Fruit fly (Drosophila melanogaster): ENCODE data around the gene CG12237.
A peak's percentile ranks its signal among the peaks of the same experiment; 100 is the strongest.

CG12237 gene

DNA sequence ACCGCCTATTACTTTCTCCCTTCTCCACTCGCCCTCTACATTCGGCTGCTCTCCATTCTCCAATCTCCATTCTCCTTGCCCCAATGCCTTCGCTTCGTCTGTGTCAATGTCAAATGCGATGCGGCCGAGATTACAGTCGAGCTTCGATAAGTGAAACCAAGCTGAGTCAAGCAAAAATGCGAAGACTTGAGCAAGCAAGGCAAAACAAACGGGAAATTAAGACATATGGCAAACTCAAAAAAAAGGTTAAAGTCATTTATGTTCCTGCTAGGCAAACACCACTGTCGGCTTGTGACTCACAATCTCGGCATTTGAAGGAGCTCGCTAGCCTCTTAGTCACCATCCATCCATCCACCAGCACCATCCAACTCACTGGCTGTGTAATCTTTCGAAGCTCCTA, 25.7 kb upstream of the CG12237 start (continued):
- peak; percentile 95 for TF ChIP-seq CG1792 (GFP tag; optimal IDR thresholded peaks at IDR 0.05)
- peak; percentile 94 for TF ChIP-seq CG8388 (GFP tag; optimal IDR thresholded peaks at IDR 0.05)
- TF ChIP-seq Hand (GFP tag; optimal IDR thresholded peaks at IDR 0.05): peak; percentile 88
- TF ChIP-seq Vsx1 (GFP tag; optimal IDR thresholded peaks at IDR 0.05): peak; percentile 91
- TF ChIP-seq fd102C (GFP tag; optimal IDR thresholded peaks at IDR 0.05): peak; percentile 70
- peak; percentile 93 for TF ChIP-seq CG34376 (GFP tag; optimal IDR thresholded peaks at IDR 0.05)
- TF ChIP-seq CG2129 (GFP tag; IDR thresholded peaks at IDR 0.05; ENCODE audit: partially characterized antibody): no peak
- TF ChIP-seq gt (GFP tag; IDR thresholded peaks at IDR 0.05): peak; percentile 86
- TF ChIP-seq CG15514 (GFP tag; optimal IDR thresholded peaks at IDR 0.05): peak; percentile 81
- TF ChIP-seq CG4617 (GFP tag; optimal IDR thresholded peaks at IDR 0.05; ENCODE audit: borderline replicate concordance): peak; percentile 91
- peak; percentile 95 for TF ChIP-seq CG13123 (GFP tag; optimal IDR thresholded peaks at IDR 0.05)
- TF ChIP-seq Atf3 (GFP tag; optimal IDR thresholded peaks at IDR 0.05): peak; percentile 97
- peak; percentile 83 for TF ChIP-seq CG11085 (GFP tag; IDR thresholded peaks at IDR 0.05)
- peak; percentile 98 for TF ChIP-seq CG7839 (tag; optimal IDR thresholded peaks at IDR 0.05)
- TF ChIP-seq CoRest (tag; optimal IDR thresholded peaks at IDR 0.05): peak; percentile 97
- peak; percentile 95 for TF ChIP-seq CG18599 (GFP tag; optimal IDR thresholded peaks at IDR 0.05)
- TF ChIP-seq al (GFP tag; IDR thresholded peaks at IDR 0.05): peak; percentile 84
- peak; percentile 100 for TF ChIP-seq kay (GFP tag; optimal IDR thresholded peaks at IDR 0.05)
- peak; percentile 96 for TF ChIP-seq Drgx (GFP tag; IDR thresholded peaks at IDR 0.05)
- peak; percentile 93 for TF ChIP-seq Fer3 (tag; optimal IDR thresholded peaks at IDR 0.05)
- TF ChIP-seq dmrt99B (tag; optimal IDR thresholded peaks at IDR 0.05): peak; percentile 93
- peak; percentile 78 for TF ChIP-seq emc (GFP tag; optimal IDR thresholded peaks at IDR 0.05)
- peak; percentile 94 for TF ChIP-seq CG10462 (GFP tag; optimal IDR thresholded peaks at IDR 0.05)
- no peak for TF ChIP-seq br (optimal IDR thresholded peaks at IDR 0.05)
- peak; percentile 18 for TF ChIP-seq BEAF-32 (GFP tag; optimal IDR thresholded peaks at IDR 0.05)
- TF ChIP-seq ftz-f1 (GFP tag; optimal IDR thresholded peaks at IDR 0.05): peak; percentile 84
- peak; percentile 88 for TF ChIP-seq CG12744 (GFP tag; optimal IDR thresholded peaks at IDR 0.05)
- peak; percentile 97 for TF ChIP-seq unpg (GFP tag; optimal IDR thresholded peaks at IDR 0.05)
- peak; percentile 98 for TF ChIP-seq vvl (GFP tag; IDR thresholded peaks at IDR 0.05)
- TF ChIP-seq sim (GFP tag; IDR thresholded peaks at IDR 0.05): peak; percentile 73
- peak; percentile 95 for TF ChIP-seq PHDP (tag; optimal IDR thresholded peaks at IDR 0.05)
- TF ChIP-seq CG9727 (GFP tag; optimal IDR thresholded peaks at IDR 0.05): peak; percentile 95
- peak; percentile 89 for TF ChIP-seq CG3163 (GFP tag; optimal IDR thresholded peaks at IDR 0.05)
- peak; percentile 86 for TF ChIP-seq ase (GFP tag; IDR thresholded peaks at IDR 0.05)
- TF ChIP-seq CG4328 (GFP tag; optimal IDR thresholded peaks at IDR 0.05): peak; percentile 84
- TF ChIP-seq Nf-YA (GFP tag; IDR thresholded peaks at IDR 0.05): peak; percentile 85
- peak; percentile 92 for TF ChIP-seq CG17361 (GFP tag; IDR thresholded peaks at IDR 0.05)
- peak; percentile 96 for TF ChIP-seq Oli (tag; optimal IDR thresholded peaks at IDR 0.05)
- TF ChIP-seq so (GFP tag; IDR thresholded peaks at IDR 0.05): peak; percentile 94
- TF ChIP-seq CG12155 (GFP tag; optimal IDR thresholded peaks at IDR 0.05): peak; percentile 95
- TF ChIP-seq ken (GFP tag; IDR thresholded peaks at IDR 0.05): peak; percentile 97
- peak; percentile 98 for TF ChIP-seq CHES-1-like (GFP tag; optimal IDR thresholded peaks at IDR 0.05)
- peak; percentile 93 for TF ChIP-seq CG3065 (GFP tag; optimal IDR thresholded peaks at IDR 0.05)
- TF ChIP-seq lilli (GFP tag; optimal IDR thresholded peaks at IDR 0.05): peak; percentile 99
- peak; percentile 85 for TF ChIP-seq Poxn (GFP tag; IDR thresholded peaks at IDR 0.05)
- TF ChIP-seq stwl (tag; optimal IDR thresholded peaks at IDR 0.05): peak; percentile 59
- TF ChIP-seq chif (GFP tag; optimal IDR thresholded peaks at IDR 0.05): peak; percentile 98
- TF ChIP-seq CG15073 (GFP tag; optimal IDR thresholded peaks at IDR 0.05): peak; percentile 86
- TF ChIP-seq shn (GFP tag; optimal IDR thresholded peaks at IDR 0.05): peak; percentile 98
- TF ChIP-seq CG11247 (GFP tag; IDR thresholded peaks at IDR 0.05): peak; percentile 93
- TF ChIP-seq Hr3 (GFP tag; optimal IDR thresholded peaks at IDR 0.05): peak; percentile 95

Data from whole organism, embryonic.